Fruit fly (Drosophila melanogaster): ENCODE measurements around the gene tra.

- TF ChIP-seq CG34367 (tag; optimal IDR thresholded peaks at IDR 0.05) = no peak
- TF ChIP-seq gl (tag; optimal IDR thresholded peaks at IDR 0.05) = no peak
- TF ChIP-seq CG32121 (GFP tag; IDR thresholded peaks at IDR 0.05) = no peak
- no peak for TF ChIP-seq CG12605 (GFP tag; IDR thresholded peaks at IDR 0.05)
- TF ChIP-seq Pif1B (GFP tag; optimal IDR thresholded peaks at IDR 0.05) = no peak
- TF ChIP-seq CG14655 (GFP tag; optimal IDR thresholded peaks at IDR 0.05) = no peak
Measured at dm6 chr3L:16590860-16591259, at the start of gene tra.

Measured in whole organism, pupa.